Fruit fly (Drosophila melanogaster): ENCODE measurements around the gene skd.
A peak's percentile ranks its signal among the peaks of the same experiment; 100 is the strongest.

The skd gene

dm6 chr3L:21065212-21065902, 38.1 kb upstream of the skd start, which contains the start of gene CG43072 (continued):
- TF ChIP-seq CG2889 (GFP tag; IDR thresholded peaks at IDR 0.05) (no peak), dan (GFP tag; IDR thresholded peaks at IDR 0.05) (no peak), B-H2 (GFP tag; optimal IDR thresholded peaks at IDR 0.05) (peak; percentile 62), vfl (GFP tag; optimal IDR thresholded peaks at IDR 0.05) (no peak), CG4820 (GFP tag; optimal IDR thresholded peaks at IDR 0.05) (no peak), CG1233 (GFP tag; optimal IDR thresholded peaks at IDR 0.05) (peak; percentile 1), MESR4 (GFP tag; optimal IDR thresholded peaks at IDR 0.05) (no peak), Dfd (GFP tag; optimal IDR thresholded peaks at IDR 0.05) (no peak), CG3726 (GFP tag; IDR thresholded peaks at IDR 0.05) (no peak), jing (GFP tag; optimal IDR thresholded peaks at IDR 0.05) (no peak), PHDP (tag; optimal IDR thresholded peaks at IDR 0.05) (peak; percentile 70), CG12769 (tag; optimal IDR thresholded peaks at IDR 0.05) (peak; percentile 21), croc (GFP tag; conservative IDR thresholded peaks at IDR 0.05) (no peak), Drgx (GFP tag; IDR thresholded peaks at IDR 0.05) (no peak), Dip3 (GFP tag; optimal IDR thresholded peaks at IDR 0.05) (no peak), CG4707 (GFP tag; optimal IDR thresholded peaks at IDR 0.05) (peak; percentile 40), br (optimal IDR thresholded peaks at IDR 0.05) (no peak), CG4404 (GFP tag; IDR thresholded peaks at IDR 0.05) (no peak), lmd (GFP tag; IDR thresholded peaks at IDR 0.05) (no peak), CrebB (tag; optimal IDR thresholded peaks at IDR 0.05) (peak; percentile 80), Xrp1 (GFP tag; IDR thresholded peaks at IDR 0.05) (0 out of 2 replicates have a peak, but pooled peaks have one; percentile 29), CG32767 (GFP tag; IDR thresholded peaks at IDR 0.05) (no peak), Vsx1 (GFP tag; optimal IDR thresholded peaks at IDR 0.05) (no peak), Dad (GFP tag; optimal IDR thresholded peaks at IDR 0.05) (no peak), CG13775 (GFP tag; optimal IDR thresholded peaks at IDR 0.05) (no peak), CG15514 (GFP tag; optimal IDR thresholded peaks at IDR 0.05) (no peak), Fer1 (GFP tag; optimal IDR thresholded peaks at IDR 0.05) (peak; percentile 59), lab (GFP tag; optimal IDR thresholded peaks at IDR 0.05) (peak; percentile 25), wek (GFP tag; optimal IDR thresholded peaks at IDR 0.05) (peak; percentile 37), Atf6 (GFP tag; IDR thresholded peaks at IDR 0.05) (peak; percentile 43; the same call in 1 of the 2 replicates), cad (GFP tag; optimal IDR thresholded peaks at IDR 0.05) (peak; percentile 30), kni (GFP tag; optimal IDR thresholded peaks at IDR 0.05) (no peak), fd96Cb (tag; optimal IDR thresholded peaks at IDR 0.05) (no peak), CG7839 (tag; optimal IDR thresholded peaks at IDR 0.05) (peak; percentile 3), gce (GFP tag; IDR thresholded peaks at IDR 0.05) (no peak), Hey (tag; optimal IDR thresholded peaks at IDR 0.05) (no peak), H2.0 (GFP tag; IDR thresholded peaks at IDR 0.05) (no peak), ham (GFP tag; IDR thresholded peaks at IDR 0.05) (no peak), CG15011 (GFP tag; optimal IDR thresholded peaks at IDR 0.05) (no peak), Hsf (GFP tag; optimal IDR thresholded peaks at IDR 0.05) (no peak), CG10366 (GFP tag; IDR thresholded peaks at IDR 0.05) (no peak), CG12219 (GFP tag; optimal IDR thresholded peaks at IDR 0.05) (peak; percentile 43), CG11398 (GFP tag; optimal IDR thresholded peaks at IDR 0.05) (no peak), Bgb (GFP tag; IDR thresholded peaks at IDR 0.05; ENCODE audit: partially characterized antibody) (peak; percentile 67), CG17912 (GFP tag; optimal IDR thresholded peaks at IDR 0.05) (peak; percentile 44), CG17829 (tag; optimal IDR thresholded peaks at IDR 0.05) (peak; percentile 2), z (GFP tag; IDR thresholded peaks at IDR 0.05) (no peak), bbx (GFP tag; IDR thresholded peaks at IDR 0.05; ENCODE audit: partially characterized antibody) (0 out of 2 replicates have a peak, but pooled peaks have one; percentile 43), CG14667 (GFP tag; IDR thresholded peaks at IDR 0.05) (no peak), Usf (GFP tag; optimal IDR thresholded peaks at IDR 0.05) (no peak), CG4424 (GFP tag; optimal IDR thresholded peaks at IDR 0.05) (no peak)
